Fruit fly (Drosophila melanogaster) whole organism, embryonic: ENCODE results near the gene Mlc1.

Source experiments
- ATbp ChIP-seq: fragments of 200-800 bp; sonication (Bioruptor generic); optimal IDR thresholded peaks from 2 replicates; lab custom pipeline; 2017; ENCODE audit warnings: missing biosample characterization, mild to moderate bottlenecking, missing genetic modification characterization, missing genetic modification reagents
- BEAF-32 ChIP-seq: fragments of 200-800 bp; sonication (Bioruptor generic); optimal IDR thresholded peaks from 3 replicates; lab custom pipeline; 2017; ENCODE audit warnings: missing biosample characterization, missing genetic modification characterization, mild to moderate bottlenecking, moderate library complexity, missing genetic modification reagents
- CG10267 ChIP-seq: fragments of 200-800 bp; sonication (Bioruptor generic); optimal IDR thresholded peaks from 2 replicates; lab custom pipeline; 2018; ENCODE audit warnings: missing biosample characterization, mild to moderate bottlenecking, missing genetic modification characterization, moderate library complexity
- CG10321 ChIP-seq: fragments of 200-800 bp; sonication (Bioruptor generic); IDR thresholded peaks from 2 replicates; pipeline ENCODE4 v1.3.6; 2022; ENCODE audit warnings: missing biosample characterization, missing genetic modification characterization
- CG13424 ChIP-seq: fragments of 200-800 bp; sonication (Bioruptor generic); optimal IDR thresholded peaks from 2 replicates; lab custom pipeline; 2019; ENCODE audit warnings: missing biosample characterization, mild to moderate bottlenecking, missing genetic modification characterization, moderate library complexity
- CG14014 ChIP-seq: fragments of 200-800 bp; sonication (Bioruptor generic); IDR thresholded peaks from 2 replicates; pipeline ENCODE4 v1.3.6; 2022; ENCODE audit warnings: missing biosample characterization, missing genetic modification characterization
- CG14710 ChIP-seq: fragments of 200-800 bp; sonication (Bioruptor generic); optimal IDR thresholded peaks from 3 replicates; lab custom pipeline; 2019; ENCODE audit warnings: missing biosample characterization, mild to moderate bottlenecking, missing genetic modification characterization, moderate library complexity
- CG15011 ChIP-seq: fragments of 200-800 bp; sonication (Bioruptor generic); optimal IDR thresholded peaks from 3 replicates; lab custom pipeline; 2018; ENCODE audit warnings: missing biosample characterization, mild to moderate bottlenecking, missing genetic modification characterization
- CG15514 ChIP-seq: fragments of 200-800 bp; sonication (Bioruptor generic); optimal IDR thresholded peaks from 3 replicates; lab custom pipeline; 2017; ENCODE audit warnings: missing biosample characterization, missing genetic modification characterization, mild to moderate bottlenecking, moderate library complexity, missing genetic modification reagents
- CG16863 ChIP-seq: fragments of 200-800 bp; sonication (Bioruptor generic); optimal IDR thresholded peaks from 3 replicates; lab custom pipeline; 2016; ENCODE audit warnings: missing biosample characterization, missing genetic modification characterization
- CG17186 ChIP-seq: fragments of 200-800 bp; sonication (Bioruptor generic); optimal IDR thresholded peaks from 3 replicates; lab custom pipeline; 2017; ENCODE audit warnings: missing biosample characterization, missing genetic modification reagents, missing genetic modification characterization
- CG2120 ChIP-seq: fragments of 200-800 bp; sonication (Bioruptor generic); optimal IDR thresholded peaks from 3 replicates; lab custom pipeline; 2016; ENCODE audit warnings: missing biosample characterization, missing genetic modification characterization
- CG3847 ChIP-seq: fragments of 200-800 bp; sonication (Bioruptor generic); IDR thresholded peaks from 2 replicates; pipeline ENCODE4 v1.3.6; 2022; ENCODE audit warnings: missing biosample characterization, missing genetic modification characterization
- CG4617 ChIP-seq: fragments of 200-800 bp; sonication (Bioruptor generic); optimal IDR thresholded peaks from 3 replicates; lab custom pipeline; 2016; ENCODE audit warnings: missing biosample characterization, missing genetic modification characterization, borderline replicate concordance
- CG9437 ChIP-seq: fragments of 200-800 bp; sonication (Bioruptor generic); optimal IDR thresholded peaks from 2 replicates; lab custom pipeline; 2018; ENCODE audit warnings: missing biosample characterization, mild to moderate bottlenecking, missing genetic modification characterization
- Deaf1 ChIP-seq: fragments of 200-800 bp; optimal IDR thresholded peaks from 3 replicates; lab custom pipeline; 2019; ENCODE audit warnings: missing biosample characterization, mild to moderate bottlenecking, missing genetic modification characterization, moderate library complexity
- Dfd ChIP-seq, 2 experiments: fragments of >200 bp; optimal IDR thresholded peaks; 2 replicates each; lab custom pipeline; 2017; ENCODE audit warnings: missing biosample characterization in 2 of 2, missing genetic modification characterization in 2 of 2
- Dp ChIP-seq: fragments of 200-800 bp; sonication (Bioruptor generic); optimal IDR thresholded peaks from 2 replicates; lab custom pipeline; 2018; ENCODE audit warnings: missing biosample characterization, mild to moderate bottlenecking, missing genetic modification characterization, moderate library complexity
- Dref ChIP-seq: fragments of 200-800 bp; sonication (Bioruptor generic); IDR thresholded peaks from 2 replicates; pipeline ENCODE4 v1.3.6; 2022; ENCODE audit warnings: missing biosample characterization, missing genetic modification characterization
- Elba2 ChIP-seq: fragments of 200-800 bp; sonication (Bioruptor generic); optimal IDR thresholded peaks from 3 replicates; lab custom pipeline; 2016; ENCODE audit warnings: missing biosample characterization, missing genetic modification characterization
- Ets65A ChIP-seq: fragments of 200-800 bp; sonication (Bioruptor generic); peaks from one replicate; lab custom pipeline; 2016; ENCODE audit warnings: missing biosample characterization, missing genetic modification characterization
- Ets97D ChIP-seq: fragments of 200-800 bp; sonication (Bioruptor generic); optimal IDR thresholded peaks from 3 replicates; lab custom pipeline; 2016; ENCODE audit warnings: missing biosample characterization, missing genetic modification characterization
- HmgZ ChIP-seq: fragments of 200-800 bp; sonication (Bioruptor generic); optimal IDR thresholded peaks from 2 replicates; lab custom pipeline; 2018; ENCODE audit warnings: missing biosample characterization, mild to moderate bottlenecking, missing genetic modification characterization
- MBD-R2 ChIP-seq: fragments of 200-800 bp; sonication (Bioruptor generic); IDR thresholded peaks from 2 replicates; pipeline ENCODE4 v1.3.6; 2022; ENCODE audit warnings: missing biosample characterization, missing genetic modification characterization
- MESR4 ChIP-seq: fragments of 200-800 bp; sonication (Bioruptor generic); optimal IDR thresholded peaks from 2 replicates; lab custom pipeline; 2018; ENCODE audit warnings: missing biosample characterization, mild to moderate bottlenecking, missing genetic modification characterization, moderate library complexity
- PHDP ChIP-seq: fragments of 200-800 bp; sonication (Bioruptor generic); optimal IDR thresholded peaks from 3 replicates; lab custom pipeline; 2018; ENCODE audit warnings: missing biosample characterization, mild to moderate bottlenecking, missing genetic modification characterization, moderate library complexity
- Scr ChIP-seq: fragments of 200-800 bp; sonication (Bioruptor generic); IDR thresholded peaks from 2 replicates; pipeline ENCODE4 v1.3.6; 2022; ENCODE audit warnings: missing biosample characterization, missing genetic modification characterization; ENCODE audit not compliant: partially characterized antibody
- Sry-δ ChIP-seq: fragments of 200-800 bp; sonication (Bioruptor generic); optimal IDR thresholded peaks from 2 replicates; lab custom pipeline; 2016; ENCODE audit warnings: missing biosample characterization, missing genetic modification characterization
- TFAM ChIP-seq: fragments of 200-800 bp; sonication (Bioruptor generic); optimal IDR thresholded peaks from 2 replicates; lab custom pipeline; 2017; ENCODE audit warnings: missing biosample characterization, missing genetic modification characterization, inconsistent platforms
- Xrp1 ChIP-seq: fragments of 200-800 bp; sonication (Bioruptor generic); IDR thresholded peaks from 2 replicates; pipeline ENCODE4 v1.3.6; 2022; ENCODE audit warnings: missing biosample characterization, missing genetic modification characterization
- YL-1 ChIP-seq: fragments of 200-800 bp; sonication (Bioruptor generic); optimal IDR thresholded peaks from 3 replicates; lab custom pipeline; 2017; ENCODE audit warnings: missing biosample characterization, mild to moderate bottlenecking, missing genetic modification characterization
- ac ChIP-seq: fragments of 200-800 bp; sonication (Bioruptor generic); optimal IDR thresholded peaks from 3 replicates; lab custom pipeline; 2017; ENCODE audit warnings: missing biosample characterization, mild to moderate bottlenecking, missing genetic modification characterization
- bcd ChIP-seq: fragments of 200-800 bp; sonication (Bioruptor generic); optimal IDR thresholded peaks from 2 replicates; lab custom pipeline; 2017; ENCODE audit warnings: missing biosample characterization, mild to moderate bottlenecking, missing genetic modification characterization
- crc ChIP-seq: fragments of 200-800 bp; sonication (Bioruptor generic); optimal IDR thresholded peaks from 2 replicates; lab custom pipeline; 2016; ENCODE audit warnings: missing biosample characterization, missing genetic modification characterization
- crp ChIP-seq, 2 experiments: fragments of 200-800 bp; sonication (Bioruptor generic); optimal IDR thresholded peaks; 2 replicates in 1 of 2; 3 replicates in 1 of 2; lab custom pipeline; 2017; ENCODE audit warnings: missing biosample characterization in 2 of 2, missing genetic modification characterization in 2 of 2, mild to moderate bottlenecking in 1 of 2, moderate library complexity in 1 of 2
- cwo ChIP-seq: fragments of 200-800 bp; sonication (Bioruptor generic); optimal IDR thresholded peaks from 3 replicates; lab custom pipeline; 2017; ENCODE audit warnings: missing biosample characterization, missing genetic modification characterization, mild to moderate bottlenecking, moderate library complexity, missing genetic modification reagents
- gsb ChIP-seq: fragments of 200-800 bp; sonication (Bioruptor generic); IDR thresholded peaks from 2 replicates; pipeline ENCODE4 v1.3.6; 2022; ENCODE audit warnings: missing biosample characterization, missing genetic modification characterization
- kni ChIP-seq: fragments of 200-800 bp; sonication (Bioruptor generic); optimal IDR thresholded peaks from 3 replicates; lab custom pipeline; 2017; ENCODE audit warnings: mild to moderate bottlenecking, missing biosample characterization, missing genetic modification reagents, missing genetic modification characterization
- mirr ChIP-seq: fragments of 200-800 bp; sonication (Bioruptor generic); optimal IDR thresholded peaks from 3 replicates; lab custom pipeline; 2018; ENCODE audit warnings: missing biosample characterization, mild to moderate bottlenecking, missing genetic modification characterization
- nmo ChIP-seq: fragments of 200-800 bp; sonication (Bioruptor generic); optimal IDR thresholded peaks from 2 replicates; lab custom pipeline; 2018; ENCODE audit warnings: missing biosample characterization, mild to moderate bottlenecking, missing genetic modification characterization, moderate library complexity
- psq ChIP-seq: fragments of 200-800 bp; sonication (Bioruptor generic); optimal IDR thresholded peaks from 2 replicates; lab custom pipeline; 2017; ENCODE audit warnings: missing biosample characterization, missing genetic modification characterization
- pzg ChIP-seq: fragments of 200-800 bp; sonication (Bioruptor generic); optimal IDR thresholded peaks from 3 replicates; lab custom pipeline; 2018; ENCODE audit warnings: missing biosample characterization, mild to moderate bottlenecking, missing genetic modification characterization, moderate library complexity
- stwl ChIP-seq: fragments of 200-800 bp; sonication (Bioruptor generic); optimal IDR thresholded peaks from 3 replicates; lab custom pipeline; 2018; ENCODE audit warnings: missing biosample characterization, mild to moderate bottlenecking, missing genetic modification characterization, moderate library complexity
- sug ChIP-seq: fragments of 200-800 bp; optimal IDR thresholded peaks from 2 replicates; lab custom pipeline; 2019; ENCODE audit warnings: missing biosample characterization, mild to moderate bottlenecking, missing genetic modification characterization, moderate library complexity
- trem ChIP-seq: fragments of 200-800 bp; optimal IDR thresholded peaks from 3 replicates; lab custom pipeline; 2019; ENCODE audit warnings: missing biosample characterization, mild to moderate bottlenecking, missing genetic modification characterization, moderate library complexity
- twi ChIP-seq: fragments of 200-800 bp; optimal IDR thresholded peaks from 2 replicates; lab custom pipeline; 2019; ENCODE audit warnings: missing biosample characterization, mild to moderate bottlenecking, missing genetic modification characterization, moderate library complexity

Gene Mlc1

DNA sequence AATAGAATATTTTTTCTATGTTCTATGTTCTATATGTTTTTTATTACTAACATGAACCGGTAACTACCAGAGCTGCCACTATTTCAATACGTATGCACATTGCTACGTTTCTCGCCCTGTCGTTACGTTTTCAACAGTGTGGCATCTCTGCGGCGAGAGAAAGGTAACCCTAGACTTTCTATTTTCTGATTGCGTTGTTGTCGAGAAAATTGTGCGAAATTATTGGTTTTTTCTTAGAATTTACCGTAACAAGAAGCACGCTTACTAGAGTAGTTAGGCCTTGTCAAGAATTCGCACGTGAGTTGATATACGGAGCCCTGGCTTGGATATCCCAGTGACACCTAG is 40.2 kb upstream of the Mlc1 start, which contains the start of gene btz (continued):
- TF ChIP-seq Sry-δ (GFP tag; lab: Kevin White, UChicago) (peak; percentile 56), CG4617 (GFP tag; lab: Kevin White, UChicago) (peak; percentile 59), pzg (GFP tag; lab: Kevin White, UChicago) (peak; percentile 70), BEAF-32 (GFP tag; lab: Kevin White, UChicago) (peak; percentile 42), twi (tag; lab: Kevin White, UChicago) (no peak), gsb (GFP tag; lab: Robert Waterston, UW) (no peak), crp (GFP tag; optimal IDR thresholded peaks at IDR 0.05; lab: Kevin White, UChicago) (peak in 1 of 2 experiments; percentile 81), CG3847 (GFP tag; lab: Robert Waterston, UW) (0 out of 2 replicates have a peak, but pooled peaks have one; percentile 30), Ets97D (GFP tag; lab: Kevin White, UChicago) (peak; percentile 39), CG10267 (peak; percentile 45), nmo (GFP tag; lab: Kevin White, UChicago) (peak; percentile 45), CG15011 (no peak), Ets65A (GFP tag; lab: Kevin White, UChicago) (no peak), CG16863 (no peak), CG13424 (tag; lab: Kevin White, UChicago) (peak; percentile 9), CG14710 (peak; percentile 49), psq (GFP tag; lab: Kevin White, UChicago) (no peak), crc (GFP tag; lab: Kevin White, UChicago) (no peak), YL-1 (GFP tag; lab: Kevin White, UChicago) (peak; percentile 85), MBD-R2 (GFP tag; lab: Robert Waterston, UW) (peak; percentile 64; the same call in 1 of the 2 replicates), cwo (GFP tag; lab: Kevin White, UChicago) (no peak), Xrp1 (GFP tag; lab: Robert Waterston, UW) (no peak), PHDP (no peak), MESR4 (GFP tag; lab: Kevin White, UChicago) (peak; percentile 54), CG14014 (no peak), stwl (tag; lab: Kevin White, UChicago) (peak; percentile 71), ac (GFP tag; lab: Kevin White, UChicago) (no peak), sug (no peak), mirr (GFP tag; lab: Kevin White, UChicago) (no peak), HmgZ (tag; lab: Kevin White, UChicago) (peak; percentile 18), Dfd (GFP tag; optimal IDR thresholded peaks at IDR 0.05; lab: Kevin White, UChicago) (no peak), Dp (peak; percentile 21), CG2120 (GFP tag; lab: Kevin White, UChicago) (peak; percentile 8), trem (peak; percentile 57), kni (GFP tag; lab: Kevin White, UChicago) (no peak), bcd (no peak), Dref (GFP tag; lab: Robert Waterston, UW) (peak; percentile 52), TFAM (GFP tag; lab: Kevin White, UChicago) (no peak), CG17186 (peak; percentile 7), ATbp (GFP tag; lab: Kevin White, UChicago) (no peak), CG10321 (GFP tag; lab: Robert Waterston, UW) (no peak), Deaf1 (tag; lab: Kevin White, UChicago) (peak; percentile 34), Scr (GFP tag; lab: Robert Waterston, UW) (0 out of 2 replicates have a peak, but pooled peaks have one; percentile 27), CG15514 (GFP tag; lab: Kevin White, UChicago) (peak; percentile 82), Elba2 (peak; percentile 83), CG9437 (GFP tag; lab: Kevin White, UChicago) (peak; percentile 100)
